Worm (Caenorhabditis elegans) whole organism, mixed stage, embryonic: ENCODE measurements around the gene set-25.

Experiments
- M03D4.4 ChIP-seq: sonication (generic microtip); optimal IDR thresholded peaks from 2 replicates; lab custom pipeline; 2017; ENCODE audit warnings: mild to moderate bottlenecking, missing genetic modification characterization, missing compliant biosample characterization
- bed-3 ChIP-seq: fragments of 200-800 bp; sonication (Bioruptor generic); optimal IDR thresholded peaks from 3 replicates; lab custom pipeline; 2018; ENCODE audit warnings: mild to moderate bottlenecking, missing genetic modification characterization, moderate library complexity, missing compliant biosample characterization
- blmp-1 ChIP-seq: fragments of 150-350 bp; optimal IDR thresholded peaks from 2 replicates; lab custom pipeline; 2014; ENCODE audit warnings: missing biosample characterization, missing genetic modification characterization
- ceh-43 ChIP-seq: fragments of 200-800 bp; sonication (Bioruptor generic); optimal IDR thresholded peaks from 2 replicates; lab custom pipeline; 2018; ENCODE audit warnings: mild to moderate bottlenecking, missing genetic modification characterization, moderate library complexity, missing compliant biosample characterization
- ceh-83 ChIP-seq: fragments of 200-800 bp; sonication (Bioruptor generic); optimal IDR thresholded peaks from 2 replicates; lab custom pipeline; 2018; ENCODE audit warnings: mild to moderate bottlenecking, missing genetic modification characterization, missing compliant biosample characterization
- ces-1 ChIP-seq: fragments of 150-350 bp; optimal IDR thresholded peaks from 2 replicates; lab custom pipeline; 2014; ENCODE audit warnings: missing biosample characterization, missing genetic modification reagents, missing genetic modification characterization
- cnd-1 ChIP-seq: fragments of 200-800 bp; sonication (Bioruptor generic); optimal IDR thresholded peaks from 2 replicates; lab custom pipeline; 2018; ENCODE audit warnings: mild to moderate bottlenecking, missing genetic modification characterization, missing compliant biosample characterization
- drap-1 ChIP-seq: fragments of 200-800 bp; sonication (Bioruptor generic); optimal IDR thresholded peaks from 3 replicates; lab custom pipeline; 2018; ENCODE audit warnings: mild to moderate bottlenecking, missing genetic modification characterization, missing compliant biosample characterization
- elt-1 ChIP-seq: sonication (generic microtip); optimal IDR thresholded peaks from 2 replicates; lab custom pipeline; 2017; ENCODE audit warnings: missing genetic modification characterization, mild to moderate bottlenecking, missing compliant biosample characterization, antibody characterized with exemption, moderate library complexity, borderline replicate concordance; ENCODE audit not compliant: insufficient read depth
- elt-3 ChIP-seq: fragments of 150-350 bp; optimal IDR thresholded peaks from 2 replicates; lab custom pipeline; 2014; ENCODE audit warnings: missing biosample characterization, missing genetic modification characterization
- ham-2 ChIP-seq: fragments of 200-800 bp; sonication (Bioruptor generic); optimal IDR thresholded peaks from 2 replicates; lab custom pipeline; 2018; ENCODE audit warnings: mild to moderate bottlenecking, missing genetic modification characterization, missing compliant biosample characterization
- lin-13 ChIP-seq: fragments of 150-350 bp; optimal IDR thresholded peaks from 2 replicates; lab custom pipeline; 2014; ENCODE audit warnings: missing biosample characterization, missing genetic modification characterization
- lin-32 ChIP-seq: fragments of 200-800 bp; sonication (Bioruptor generic); optimal IDR thresholded peaks from 2 replicates; lab custom pipeline; 2018; ENCODE audit warnings: mild to moderate bottlenecking, missing genetic modification characterization, missing compliant biosample characterization
- lsy-2 ChIP-seq: fragments of 150-350 bp; optimal IDR thresholded peaks from 2 replicates; lab custom pipeline; 2014; ENCODE audit warnings: missing biosample characterization, missing genetic modification characterization
- mab-5 ChIP-seq: fragments of 150-350 bp; optimal IDR thresholded peaks from 2 replicates; lab custom pipeline; 2014; ENCODE audit warnings: missing biosample characterization, missing genetic modification characterization
- mep-1 ChIP-seq: fragments of 150-350 bp; optimal IDR thresholded peaks from 2 replicates; lab custom pipeline; 2017; ENCODE audit warnings: missing biosample characterization, missing genetic modification reagents, missing genetic modification characterization, inconsistent platforms
- mls-2 ChIP-seq: sonication (generic microtip); optimal IDR thresholded peaks from 2 replicates; lab custom pipeline; 2016; ENCODE audit warnings: mild to moderate bottlenecking, missing genetic modification characterization, moderate library complexity, missing compliant biosample characterization
- nhr-12 ChIP-seq: fragments of 150-350 bp; optimal IDR thresholded peaks from 2 replicates; lab custom pipeline; 2014; ENCODE audit warnings: missing biosample characterization, missing genetic modification characterization
- nhr-2 ChIP-seq: fragments of 150-350 bp; optimal IDR thresholded peaks from 2 replicates; lab custom pipeline; 2014; ENCODE audit warnings: missing biosample characterization, missing genetic modification characterization
- nhr-237 ChIP-seq: fragments of 150-350 bp; optimal IDR thresholded peaks from 2 replicates; lab custom pipeline; 2014; ENCODE audit warnings: missing biosample characterization, missing genetic modification characterization
- nhr-76 ChIP-seq: sonication (generic microtip); optimal IDR thresholded peaks from 2 replicates; lab custom pipeline; 2017; ENCODE audit warnings: missing biosample characterization, missing genetic modification characterization
- pha-4 ChIP-seq: fragments of 150-350 bp; optimal IDR thresholded peaks from 2 replicates; lab custom pipeline; 2018; ENCODE audit warnings: missing biosample characterization, missing genetic modification reagents, missing genetic modification characterization
- sem-2 ChIP-seq: fragments of 200-800 bp; sonication (Bioruptor generic); optimal IDR thresholded peaks from 2 replicates; lab custom pipeline; 2018; ENCODE audit warnings: mild to moderate bottlenecking, missing genetic modification characterization, missing compliant biosample characterization
- snpc-4 ChIP-seq: fragments of 150-350 bp; optimal IDR thresholded peaks from 2 replicates; lab custom pipeline; 2014; ENCODE audit warnings: missing biosample characterization, missing genetic modification characterization
- sptf-1 ChIP-seq: sonication (generic microtip); optimal IDR thresholded peaks from 2 replicates; lab custom pipeline; 2017; ENCODE audit warnings: mild to moderate bottlenecking, missing genetic modification characterization, moderate library complexity, missing compliant biosample characterization
- unc-120 ChIP-seq: sonication (generic microtip); optimal IDR thresholded peaks from 2 replicates; lab custom pipeline; 2017; ENCODE audit warnings: missing genetic modification characterization, missing compliant biosample characterization; ENCODE audit not compliant: poor library complexity, severe bottlenecking
- unc-39 ChIP-seq: fragments of 150-350 bp; optimal IDR thresholded peaks from 2 replicates; lab custom pipeline; 2014; ENCODE audit warnings: missing biosample characterization, missing genetic modification characterization
- unc-62 ChIP-seq: fragments of 150-350 bp; optimal IDR thresholded peaks from 2 replicates; lab custom pipeline; 2014; ENCODE audit warnings: missing biosample characterization, missing genetic modification reagents, missing genetic modification characterization
- zip-8 ChIP-seq: fragments of 150-350 bp; optimal IDR thresholded peaks from 2 replicates; lab custom pipeline; 2014; ENCODE audit warnings: missing biosample characterization, missing genetic modification characterization

set-25 gene

DNA sequence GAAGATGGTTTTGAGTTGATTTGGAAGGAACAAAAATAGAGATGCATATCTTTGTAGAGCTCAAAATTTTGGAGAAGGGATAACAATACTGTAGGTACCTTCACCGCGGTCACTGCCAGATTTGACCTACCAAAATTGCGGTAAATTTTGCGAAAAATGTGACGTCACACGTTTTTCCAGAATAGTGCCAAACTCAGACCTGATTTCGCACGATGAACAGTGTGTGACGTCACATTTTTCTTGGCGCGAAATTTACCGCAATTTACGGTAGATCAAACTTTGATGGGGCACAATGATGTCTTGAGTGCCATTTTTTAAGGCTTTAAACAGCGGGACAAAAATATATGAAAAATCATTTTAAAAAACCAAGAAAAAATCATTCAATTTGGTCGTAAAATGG is 36.0 kb upstream of the set-25 start:
- TF ChIP-seq lsy-2 (tag; lab: Kevin White, UChicago) (no peak), mep-1 (no peak), zip-8 (tag; lab: Kevin White, UChicago) (peak; percentile 96), unc-62 (GFP tag; lab: Kevin White, UChicago) (no peak)

DNA sequence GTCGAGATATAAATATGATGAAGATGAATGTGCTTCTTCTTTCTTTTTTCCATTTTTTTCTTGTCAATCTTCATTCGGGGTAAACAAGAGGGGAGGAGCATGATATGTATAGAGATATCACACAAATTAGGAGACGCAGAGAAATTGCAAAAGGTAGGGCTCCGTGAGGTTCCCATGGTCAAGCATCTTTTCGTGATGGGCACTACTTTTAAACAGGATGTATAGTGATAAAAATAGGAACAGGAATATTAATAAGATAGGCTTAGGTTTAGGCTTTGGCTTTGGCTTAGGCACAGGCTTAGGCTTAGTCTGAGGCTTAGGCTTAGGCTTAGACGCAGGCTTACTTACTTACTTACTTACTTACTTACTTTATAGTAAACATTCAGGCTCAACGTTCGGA is 31.8 kb upstream of the set-25 start, which contains the start of gene F53A2.1:
Gene F53A2.1, minus strand, starts transcription at position 101 of the 400 bp plus-strand sequence.
- TF ChIP-seq sptf-1 (no peak), ceh-83 (no peak), snpc-4 (no peak), ham-2 (GFP tag; lab: Kevin White, UChicago) (no peak), ceh-43 (GFP tag; lab: Kevin White, UChicago) (no peak), bed-3 (GFP tag; lab: Kevin White, UChicago) (no peak), lin-32 (no peak), nhr-237 (no peak), sem-2 (GFP tag; lab: Kevin White, UChicago) (no peak), pha-4 (tag; lab: Kevin White, UChicago) (no peak), mab-5 (no peak), cnd-1 (no peak), drap-1 (GFP tag; lab: Kevin White, UChicago) (no peak), elt-3 (tag; lab: Kevin White, UChicago) (no peak)

DNA sequence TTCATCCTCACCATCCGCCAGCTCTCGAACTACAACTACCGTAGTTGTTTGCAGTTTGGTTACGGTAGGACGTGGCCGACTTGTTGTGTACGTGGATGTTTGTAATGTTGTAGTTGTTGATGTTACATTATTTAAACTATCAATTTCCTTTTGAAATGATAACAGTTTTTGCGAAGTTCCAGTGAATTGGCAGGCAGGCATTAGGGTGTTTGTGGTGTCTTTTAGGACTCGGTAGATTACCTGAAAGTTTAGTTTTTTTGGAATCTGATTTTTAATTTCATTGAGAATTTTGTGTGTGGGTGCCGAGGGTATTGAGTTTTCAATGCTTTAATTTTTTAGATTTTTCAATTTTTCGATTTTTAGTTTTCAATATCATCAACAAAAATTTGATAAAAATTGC is 29.7 kb upstream of the set-25 start, which contains the start of gene F53A2.11:
Gene F53A2.11, minus strand, starts transcription at position 101 of the 400 bp plus-strand sequence.
- TF ChIP-seq elt-1 (no peak), nhr-237 (no peak), nhr-2 (tag; lab: Kevin White, UChicago) (no peak), unc-62 (GFP tag; lab: Kevin White, UChicago) (no peak), ham-2 (GFP tag; lab: Kevin White, UChicago) (no peak), ceh-43 (GFP tag; lab: Kevin White, UChicago) (no peak), lin-13 (no peak), mep-1 (no peak), bed-3 (GFP tag; lab: Kevin White, UChicago) (no peak), drap-1 (GFP tag; lab: Kevin White, UChicago) (no peak), sem-2 (GFP tag; lab: Kevin White, UChicago) (no peak), unc-39 (no peak), snpc-4 (no peak), mls-2 (tag; lab: Kevin White, UChicago) (no peak), nhr-76 (no peak), lsy-2 (tag; lab: Kevin White, UChicago) (no peak), elt-3 (tag; lab: Kevin White, UChicago) (no peak)

DNA sequence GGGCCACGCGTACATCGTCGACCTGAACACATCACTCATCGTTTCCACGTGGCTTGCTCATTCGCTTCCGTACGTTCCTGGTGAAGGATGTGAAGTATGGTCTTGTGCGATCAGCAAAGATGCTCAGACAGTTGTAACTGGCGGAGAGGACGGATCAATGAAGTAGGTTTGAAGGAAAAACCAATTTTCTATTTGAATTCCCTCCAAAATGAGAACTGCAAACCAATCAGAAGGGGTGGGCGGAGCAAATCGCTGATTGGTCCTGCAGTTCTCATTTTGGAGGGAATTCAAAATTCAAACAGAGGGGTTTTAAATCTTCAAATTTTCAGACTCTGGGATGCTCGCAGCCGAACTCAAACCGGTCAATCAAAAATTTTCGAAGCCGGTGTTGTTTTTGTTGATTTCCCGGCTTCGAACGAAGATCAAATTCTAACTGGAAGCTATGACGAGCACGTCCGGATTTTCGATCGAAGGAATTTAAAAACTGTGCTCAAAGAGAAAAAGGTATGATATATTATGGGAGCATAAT is 24.6 kb upstream of the set-25 start:
- TF ChIP-seq unc-39 (no peak), sem-2 (GFP tag; lab: Kevin White, UChicago) (no peak), M03D4.4 (tag; lab: Kevin White, UChicago) (no peak), elt-1 (no peak), nhr-76 (no peak), unc-62 (GFP tag; lab: Kevin White, UChicago) (no peak)

DNA sequence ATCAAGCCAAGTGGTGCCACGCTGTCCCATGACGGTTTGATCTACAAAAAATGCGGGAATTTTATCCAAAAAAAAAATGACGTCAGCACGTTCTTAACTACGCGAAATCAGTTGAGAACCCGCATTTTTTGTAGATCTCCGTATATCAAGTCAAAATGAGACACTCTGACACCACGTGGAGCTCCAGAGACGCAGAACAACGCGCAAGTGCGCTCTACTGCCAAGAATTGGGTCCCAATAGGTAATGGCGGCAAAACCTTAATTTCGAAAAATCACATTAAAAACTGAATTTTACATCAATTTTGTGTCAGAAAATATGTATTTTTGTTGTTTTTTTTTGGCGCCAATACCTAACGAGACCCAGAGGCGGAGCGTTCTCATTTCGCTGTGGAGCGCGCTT is 24.0 kb upstream of the set-25 start:
- TF ChIP-seq ceh-83: no peak
- TF ChIP-seq unc-62 (GFP tag; lab: Kevin White, UChicago): no peak
- no peak for TF ChIP-seq blmp-1 (tag; lab: Kevin White, UChicago)
- no peak for TF ChIP-seq nhr-76
- TF ChIP-seq unc-39: no peak
- peak; percentile 9 for TF ChIP-seq mep-1
- TF ChIP-seq lin-13: no peak
- TF ChIP-seq bed-3 (GFP tag; lab: Kevin White, UChicago): no peak

DNA sequence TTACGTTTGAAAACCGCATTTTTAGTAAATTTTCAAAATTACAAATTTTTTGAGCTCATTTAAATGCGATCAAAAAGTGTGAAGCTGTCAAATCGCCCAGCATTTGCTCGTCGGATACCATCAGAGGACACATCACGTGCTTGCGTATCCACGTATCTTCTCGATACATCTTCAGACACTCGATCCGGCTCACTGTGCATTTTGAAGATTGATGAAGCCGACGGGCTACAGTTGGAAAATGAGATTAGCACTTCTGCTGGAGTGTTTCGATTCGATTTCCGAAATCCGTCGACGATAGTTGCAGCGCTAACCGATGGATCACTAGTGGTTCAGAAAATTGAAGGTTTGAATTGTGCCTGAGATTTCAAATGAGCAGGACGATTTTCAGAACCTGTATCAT is 22.2 kb upstream of the set-25 start, which contains the start of gene dph-7:
Gene dph-7, plus strand, starts transcription at position 53 of the 400 bp plus-strand sequence.
- TF ChIP-seq nhr-76: no peak
- TF ChIP-seq mls-2 (tag; lab: Kevin White, UChicago): no peak
- no peak for TF ChIP-seq blmp-1 (tag; lab: Kevin White, UChicago)
- TF ChIP-seq cnd-1: no peak
- no peak for TF ChIP-seq bed-3 (GFP tag; lab: Kevin White, UChicago)
- no peak for TF ChIP-seq ham-2 (GFP tag; lab: Kevin White, UChicago)
- TF ChIP-seq nhr-237: no peak
- no peak for TF ChIP-seq unc-120 (tag; lab: Kevin White, UChicago)
- no peak for TF ChIP-seq sem-2 (GFP tag; lab: Kevin White, UChicago)
- TF ChIP-seq elt-1: no peak
- TF ChIP-seq sptf-1: no peak
- TF ChIP-seq unc-39: no peak
- no peak for TF ChIP-seq ces-1 (GFP tag; lab: Kevin White, UChicago)
- TF ChIP-seq ceh-83: no peak
- TF ChIP-seq ceh-43 (GFP tag; lab: Kevin White, UChicago): no peak
- no peak for TF ChIP-seq M03D4.4 (tag; lab: Kevin White, UChicago)
- no peak for TF ChIP-seq elt-3 (tag; lab: Kevin White, UChicago)
- TF ChIP-seq nhr-2 (tag; lab: Kevin White, UChicago): no peak
- TF ChIP-seq nhr-12 (tag; lab: Kevin White, UChicago): no peak
